Fruit fly (Drosophila melanogaster): ENCODE measurements around the gene CG42729.

Gene CG42729

DNA sequence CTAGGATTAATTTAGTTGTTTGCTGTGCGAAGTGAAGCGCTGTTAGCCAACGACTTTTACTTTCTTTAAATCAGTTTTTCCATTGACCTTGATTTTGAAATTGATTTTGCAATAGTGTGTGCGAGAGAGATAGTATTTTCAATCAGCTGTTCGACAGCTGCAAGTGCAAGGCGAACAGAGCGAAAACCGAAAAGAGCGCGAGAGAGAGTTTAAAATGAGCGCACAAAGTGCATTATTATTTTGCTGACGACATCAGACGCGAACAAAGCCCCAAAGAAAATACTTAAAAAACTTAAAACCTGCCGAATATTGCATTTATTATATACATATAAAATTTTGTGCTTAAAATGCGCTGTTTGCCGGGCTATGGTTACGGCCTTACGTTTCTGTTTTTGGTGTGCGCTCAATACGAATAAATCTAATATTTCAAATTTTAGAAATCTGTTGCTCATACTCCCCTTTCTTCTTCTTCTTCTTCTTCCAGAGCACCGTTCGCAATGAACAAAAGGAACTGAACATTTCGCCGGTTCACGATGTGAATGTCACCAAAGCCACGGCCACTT lies 15.5 kb downstream of the CG42729 start:
- peak; percentile 32 for TF ChIP-seq Pif1B (GFP tag; optimal IDR thresholded peaks at IDR 0.05)
- TF ChIP-seq EcR (GFP tag; optimal IDR thresholded peaks at IDR 0.05) = peak; percentile 68
- no peak for TF ChIP-seq CG8301 (tag; optimal IDR thresholded peaks at IDR 0.05)
- TF ChIP-seq CG12605 (GFP tag; IDR thresholded peaks at IDR 0.05) = no peak
- peak; percentile 2 for TF ChIP-seq CG15710 (tag; optimal IDR thresholded peaks at IDR 0.05)

DNA sequence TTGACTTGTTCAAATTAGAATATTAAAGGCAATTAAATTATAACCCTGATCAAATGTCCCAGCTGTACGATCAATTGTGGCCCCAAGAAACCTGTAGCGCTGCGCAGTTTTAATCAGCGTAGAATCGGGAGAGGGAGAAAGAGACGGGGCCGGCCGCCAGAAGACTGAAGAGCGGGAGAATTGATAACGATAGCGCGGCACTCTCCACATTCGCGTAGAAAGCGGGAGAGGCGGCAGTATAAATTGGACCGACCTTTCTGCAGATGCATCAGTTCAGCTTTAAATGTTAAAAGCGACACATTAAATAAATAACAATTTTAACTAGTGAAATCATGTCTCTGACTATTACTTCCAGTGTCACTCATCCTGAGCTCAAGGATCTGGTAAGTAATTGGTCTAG lies 16.5 kb downstream of the CG42729 start, which contains the start of gene MsrA:
Gene MsrA (plus strand): TSS at position 266 of the 400 bp plus-strand sequence.
- TF ChIP-seq CG32121 (GFP tag; IDR thresholded peaks at IDR 0.05) = no peak
- TF ChIP-seq CG9948 (tag; optimal IDR thresholded peaks at IDR 0.05) = no peak
- peak; percentile 1 for TF ChIP-seq EcR (GFP tag; optimal IDR thresholded peaks at IDR 0.05)
- TF ChIP-seq CG12605 (GFP tag; IDR thresholded peaks at IDR 0.05) = peak; percentile 30; the same call in 1 of the 2 replicates
- no peak for TF ChIP-seq CG14655 (GFP tag; optimal IDR thresholded peaks at IDR 0.05)
- no peak for TF ChIP-seq CG15710 (tag; optimal IDR thresholded peaks at IDR 0.05)
- peak; percentile 15 for TF ChIP-seq Pif1B (GFP tag; optimal IDR thresholded peaks at IDR 0.05)
- TF ChIP-seq CG13204 (GFP tag; optimal IDR thresholded peaks at IDR 0.05) = no peak
- no peak for TF ChIP-seq CG8159 (tag; optimal IDR thresholded peaks at IDR 0.05)
- peak; percentile 9 for TF ChIP-seq Pif1A (GFP tag; optimal IDR thresholded peaks at IDR 0.05)
- no peak for TF ChIP-seq CG8301 (tag; optimal IDR thresholded peaks at IDR 0.05)
- no peak for TF ChIP-seq Snoo (tag; optimal IDR thresholded peaks at IDR 0.05)
- TF ChIP-seq D1 (tag; optimal IDR thresholded peaks at IDR 0.05) = no peak
- TF ChIP-seq gl (tag; optimal IDR thresholded peaks at IDR 0.05) = peak; percentile 18
- TF ChIP-seq rn (GFP tag; IDR thresholded peaks at IDR 0.05) = no peak

DNA sequence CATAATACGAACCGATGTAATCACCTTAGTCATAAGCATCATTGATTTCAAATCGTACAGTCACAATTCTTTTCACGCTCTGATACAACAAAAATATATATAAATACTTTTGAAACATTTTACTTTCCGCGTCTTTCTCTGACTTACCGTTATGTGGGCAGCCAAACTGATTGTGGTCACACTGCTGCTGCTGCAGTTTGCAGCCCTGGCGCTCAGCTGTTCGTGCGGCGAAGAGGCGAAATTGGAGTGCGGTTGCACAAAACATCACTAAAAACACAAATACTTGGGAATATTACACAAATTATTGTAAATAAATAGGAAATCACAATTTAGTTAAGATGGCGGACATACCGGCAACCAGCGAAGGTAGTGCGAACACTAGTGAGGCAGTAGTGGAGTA lies 17.9 kb downstream of the CG42729 start, which contains the start of the genes gdl and gdl-ORF39:
Gene gdl (plus strand): TSS at position 48 of the 400 bp plus-strand sequence.
Gene gdl-ORF39 (plus strand): TSS at position 48 of the 400 bp plus-strand sequence.
- TF ChIP-seq fd96Ca (GFP tag; IDR thresholded peaks at IDR 0.05) (no peak), rn (GFP tag; IDR thresholded peaks at IDR 0.05) (no peak), CG8159 (tag; optimal IDR thresholded peaks at IDR 0.05) (no peak), CG32121 (GFP tag; IDR thresholded peaks at IDR 0.05) (no peak), CG4496 (GFP tag; IDR thresholded peaks at IDR 0.05) (no peak), CG8301 (tag; optimal IDR thresholded peaks at IDR 0.05) (no peak), CG9948 (tag; optimal IDR thresholded peaks at IDR 0.05) (no peak), Pif1A (GFP tag; optimal IDR thresholded peaks at IDR 0.05) (no peak), CG15710 (tag; optimal IDR thresholded peaks at IDR 0.05) (no peak)

DNA sequence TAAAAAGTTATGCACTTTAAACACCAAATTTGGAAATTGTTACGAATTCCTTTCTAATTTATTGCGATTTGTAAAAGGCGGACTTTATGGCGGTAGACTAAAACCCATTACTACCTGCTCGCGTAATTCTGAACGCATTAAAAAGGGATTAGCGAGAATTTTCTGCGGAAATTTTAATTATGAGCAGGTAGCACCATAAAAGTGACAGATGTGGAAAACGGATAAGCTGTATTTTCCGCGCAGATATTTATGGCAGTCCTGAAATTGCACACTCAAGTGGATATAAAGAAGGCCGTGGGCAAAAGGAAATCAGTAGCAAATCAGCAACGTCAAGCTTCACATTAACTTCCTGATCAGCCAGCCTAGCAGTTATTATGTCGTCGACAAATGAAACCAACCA lies 18.6 kb downstream of the CG42729 start, which contains the start of gene Z600:
Gene Z600 (plus strand): TSS at position 312 of the 400 bp plus-strand sequence.
- no peak for TF ChIP-seq CG8159 (tag; optimal IDR thresholded peaks at IDR 0.05)
- TF ChIP-seq gl (tag; optimal IDR thresholded peaks at IDR 0.05) = no peak
- TF ChIP-seq CG15710 (tag; optimal IDR thresholded peaks at IDR 0.05) = no peak
- no peak for TF ChIP-seq Pif1B (GFP tag; optimal IDR thresholded peaks at IDR 0.05)
- TF ChIP-seq CG34367 (tag; optimal IDR thresholded peaks at IDR 0.05) = no peak
- no peak for TF ChIP-seq CG9948 (tag; optimal IDR thresholded peaks at IDR 0.05)
- TF ChIP-seq Pif1A (GFP tag; optimal IDR thresholded peaks at IDR 0.05) = no peak
- no peak for TF ChIP-seq CG14655 (GFP tag; optimal IDR thresholded peaks at IDR 0.05)
- TF ChIP-seq CG8301 (tag; optimal IDR thresholded peaks at IDR 0.05) = no peak
- TF ChIP-seq CG4496 (GFP tag; IDR thresholded peaks at IDR 0.05) = no peak
- no peak for TF ChIP-seq fd96Ca (GFP tag; IDR thresholded peaks at IDR 0.05)
- no peak for TF ChIP-seq Snoo (tag; optimal IDR thresholded peaks at IDR 0.05)
- no peak for TF ChIP-seq CG10348 (GFP tag; IDR thresholded peaks at IDR 0.05)
- no peak for TF ChIP-seq CG32121 (GFP tag; IDR thresholded peaks at IDR 0.05)
- TF ChIP-seq Ets98B (GFP tag; IDR thresholded peaks at IDR 0.05) = no peak
- no peak for TF ChIP-seq CG12605 (GFP tag; IDR thresholded peaks at IDR 0.05)
- TF ChIP-seq EcR (GFP tag; optimal IDR thresholded peaks at IDR 0.05) = no peak

DNA sequence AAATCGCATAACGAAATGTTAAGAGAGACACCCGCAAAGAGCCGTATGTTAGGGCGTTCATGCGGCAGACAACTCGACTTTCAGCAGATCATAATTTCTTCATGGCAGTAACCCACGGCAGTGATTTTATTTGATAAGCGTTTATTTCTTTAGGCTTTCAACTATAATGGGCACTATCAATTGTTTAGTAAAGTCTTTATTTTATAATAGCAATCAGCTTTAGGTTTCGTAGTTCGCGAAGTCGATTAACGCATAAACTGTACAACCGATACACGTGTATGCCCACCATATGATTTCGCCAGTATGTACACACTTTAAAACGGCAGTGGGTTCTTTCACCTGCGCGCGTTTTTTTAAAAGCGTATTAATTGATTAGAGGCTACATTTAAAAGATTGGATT lies 19.1 kb downstream of the CG42729 start, which contains the start of gene CG7841:
Gene CG7841 (minus strand): TSS at position 20 of the 400 bp plus-strand sequence.
- peak; percentile 98 for TF ChIP-seq CG17806 (tag; optimal IDR thresholded peaks at IDR 0.05)
- peak; percentile 98 for TF ChIP-seq CG8301 (tag; optimal IDR thresholded peaks at IDR 0.05)
- no peak; the same call in 2 of the 3 replicates for TF ChIP-seq fd96Ca (GFP tag; IDR thresholded peaks at IDR 0.05)
- no peak for TF ChIP-seq CG10348 (GFP tag; IDR thresholded peaks at IDR 0.05)
- TF ChIP-seq CG13204 (GFP tag; optimal IDR thresholded peaks at IDR 0.05) = peak; percentile 95
- TF ChIP-seq Snoo (tag; optimal IDR thresholded peaks at IDR 0.05) = peak; percentile 99
- peak; percentile 98 for TF ChIP-seq Ets98B (GFP tag; IDR thresholded peaks at IDR 0.05)
- TF ChIP-seq Pif1A (GFP tag; optimal IDR thresholded peaks at IDR 0.05) = peak; percentile 99
- peak; percentile 98 for TF ChIP-seq CG34367 (tag; optimal IDR thresholded peaks at IDR 0.05)
- peak; percentile 98 for TF ChIP-seq CG4496 (GFP tag; IDR thresholded peaks at IDR 0.05)
- no peak; the same call in 1 of the 2 replicates for TF ChIP-seq rn (GFP tag; IDR thresholded peaks at IDR 0.05)
- TF ChIP-seq CG32121 (GFP tag; IDR thresholded peaks at IDR 0.05) = peak; percentile 97
- peak; percentile 97 for TF ChIP-seq D1 (tag; optimal IDR thresholded peaks at IDR 0.05)
- TF ChIP-seq CG14655 (GFP tag; optimal IDR thresholded peaks at IDR 0.05) = peak; percentile 97
- TF ChIP-seq EcR (GFP tag; optimal IDR thresholded peaks at IDR 0.05) = peak; percentile 92
- TF ChIP-seq CG12605 (GFP tag; IDR thresholded peaks at IDR 0.05) = peak; percentile 97
- peak; percentile 98 for TF ChIP-seq CG15710 (tag; optimal IDR thresholded peaks at IDR 0.05)
- peak; percentile 99 for TF ChIP-seq Pif1B (GFP tag; optimal IDR thresholded peaks at IDR 0.05)
- TF ChIP-seq CG8159 (tag; optimal IDR thresholded peaks at IDR 0.05) = peak; percentile 98
- TF ChIP-seq CG9948 (tag; optimal IDR thresholded peaks at IDR 0.05) = peak; percentile 96
- peak; percentile 98 for TF ChIP-seq gl (tag; optimal IDR thresholded peaks at IDR 0.05)

Measured in whole organism, pupa.